Fruit fly (Drosophila melanogaster): ENCODE data around the gene CG13994.

DNA sequence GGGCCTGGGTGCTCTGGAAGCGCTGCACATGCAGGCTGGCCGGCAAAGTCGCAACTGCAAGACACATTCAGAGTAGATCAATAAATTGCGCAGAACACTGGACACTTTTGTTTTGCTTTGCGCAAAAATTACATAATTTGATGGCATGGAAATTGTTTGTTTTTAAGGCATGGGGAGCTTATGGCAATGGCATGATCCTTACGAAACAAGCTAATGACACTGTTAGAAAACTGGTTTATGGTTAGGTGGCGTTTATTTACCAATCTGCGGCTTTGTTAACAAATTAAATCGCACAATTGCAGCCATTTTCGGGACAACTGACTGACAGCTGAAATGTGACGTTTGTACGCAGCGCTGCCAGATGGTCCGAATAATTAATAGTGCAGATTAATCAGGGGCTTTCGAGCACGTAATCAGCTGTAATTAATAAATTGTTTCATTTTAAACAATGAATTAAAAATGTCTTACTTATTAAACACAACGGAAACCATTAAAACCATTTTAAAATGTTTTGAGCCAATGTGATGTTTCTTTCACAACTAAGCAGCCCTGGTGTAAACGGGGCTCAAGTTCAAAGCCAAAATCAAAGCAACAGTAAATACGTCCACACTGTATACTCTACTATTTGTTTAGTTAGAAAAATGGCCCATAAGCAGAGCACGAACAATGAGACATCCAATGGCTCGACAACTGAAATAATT is at the start of gene CG13994, which contains the start of gene ND-51:
- no peak for TF ChIP-seq usp (GFP tag; optimal IDR thresholded peaks at IDR 0.05)
- peak; percentile 53 for TF ChIP-seq CG32264 (GFP tag; optimal IDR thresholded peaks at IDR 0.05)
- TF ChIP-seq lola (GFP tag; optimal IDR thresholded peaks at IDR 0.05), result no peak
